Fruit fly (Drosophila melanogaster): ENCODE data around the gene CG42764.

CG42764 gene

DNA sequence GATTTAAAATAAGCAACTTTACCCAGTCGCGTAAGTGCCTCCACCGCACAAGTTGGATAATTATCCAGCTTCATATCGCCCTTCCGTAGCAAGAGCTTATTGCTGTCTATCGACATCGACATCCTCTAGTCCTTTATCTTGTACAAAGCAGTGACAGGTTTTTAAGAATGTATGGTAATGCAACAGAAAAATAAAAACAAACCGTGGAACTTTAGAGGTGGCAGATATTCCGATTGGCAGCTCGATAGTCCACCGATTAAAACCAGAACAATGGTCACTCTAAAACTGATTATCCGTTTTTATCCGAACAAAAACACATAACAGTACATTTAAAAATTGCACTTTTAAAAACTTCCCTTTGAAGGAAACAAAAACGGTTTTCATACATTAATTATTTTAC lies 38.4 kb downstream of the CG42764 start, which contains the start of gene CG5274:
TSS of gene CG5274 (minus strand) at position 218 of the 400 bp plus-strand sequence.
- TF ChIP-seq CG8478 (optimal IDR thresholded peaks at IDR 0.05), result no peak
- no peak for TF ChIP-seq CTCF (optimal IDR thresholded peaks at IDR 0.05)

DNA sequence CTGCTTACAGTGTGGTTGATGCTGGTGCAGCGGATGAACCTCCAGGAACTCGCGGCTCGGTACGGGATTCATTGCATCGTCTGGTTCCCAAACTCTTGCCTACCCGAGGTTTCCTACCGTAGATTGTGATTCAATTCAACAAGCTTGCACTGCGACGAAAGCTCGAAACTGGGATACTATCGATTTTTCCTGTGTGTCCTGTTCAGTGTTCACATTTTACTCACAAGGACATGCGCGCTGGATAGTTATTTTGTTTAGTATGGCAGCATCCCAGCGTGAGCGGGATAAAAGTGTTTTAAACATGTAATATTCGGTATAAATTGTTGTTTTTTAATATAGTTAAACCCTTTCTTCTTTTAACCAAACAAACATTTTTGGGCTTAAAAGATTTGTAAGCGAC lies 40.0 kb downstream of the CG42764 start, which contains the start of gene CG5282:
TSS of gene CG5282 (minus strand) at position 184 of the 400 bp plus-strand sequence.
- TF ChIP-seq CG8478 (optimal IDR thresholded peaks at IDR 0.05) (no peak), CTCF (optimal IDR thresholded peaks at IDR 0.05) (no peak)

Data from S2 (cell line).